Worm (Caenorhabditis elegans): ENCODE measurements around the gene maa-1.

maa-1 gene

ce11 chrIII:11816523-11817003 lies 5.8 kb downstream of the maa-1 start, which contains the start of gene C18D11.1:
Gene C18D11.1, plus strand, starts transcription at chrIII:11816573.
- TF ChIP-seq mep-1 (tag; optimal IDR thresholded peaks at IDR 0.05): no peak
- no peak for TF ChIP-seq ces-1 (GFP tag; optimal IDR thresholded peaks at IDR 0.05)
- TF ChIP-seq unc-62 (GFP tag; optimal IDR thresholded peaks at IDR 0.05): peak; percentile 60
- TF ChIP-seq hlh-1 (tag; optimal IDR thresholded peaks at IDR 0.05): no peak
- no peak for TF ChIP-seq ceh-43 (GFP tag; optimal IDR thresholded peaks at IDR 0.05)
- TF ChIP-seq tbx-8 (GFP tag; optimal IDR thresholded peaks at IDR 0.05): no peak
- no peak for TF ChIP-seq flh-1 (GFP tag; optimal IDR thresholded peaks at IDR 0.05)

ce11 chrIII:11814653-11815052 lies 7.7 kb downstream of the maa-1 start:
- TF ChIP-seq ceh-39 (tag; optimal IDR thresholded peaks at IDR 0.05) (no peak), blmp-1 (tag; optimal IDR thresholded peaks at IDR 0.05) (peak; percentile 58)

- TF ChIP-seq blmp-1 (tag; optimal IDR thresholded peaks at IDR 0.05): peak; percentile 10
- no peak for TF ChIP-seq ceh-39 (tag; optimal IDR thresholded peaks at IDR 0.05)
Measured at ce11 chrIII:11811839-11812238, 10.5 kb downstream of the maa-1 start.

- TF ChIP-seq mab-5 (tag; optimal IDR thresholded peaks at IDR 0.05): no peak
- TF ChIP-seq drap-1 (GFP tag; optimal IDR thresholded peaks at IDR 0.05): no peak
- no peak for TF ChIP-seq mep-1 (tag; optimal IDR thresholded peaks at IDR 0.05)
- no peak for TF ChIP-seq blmp-1 (tag; optimal IDR thresholded peaks at IDR 0.05)
- no peak for TF ChIP-seq elt-1 (tag; optimal IDR thresholded peaks at IDR 0.05; ENCODE audit: borderline replicate concordance, insufficient read depth)
- TF ChIP-seq ceh-39 (tag; optimal IDR thresholded peaks at IDR 0.05): no peak
- TF ChIP-seq unc-62 (GFP tag; optimal IDR thresholded peaks at IDR 0.05): no peak
- no peak for TF ChIP-seq sptf-1 (tag; optimal IDR thresholded peaks at IDR 0.05)
- TF ChIP-seq sem-2 (GFP tag; optimal IDR thresholded peaks at IDR 0.05): no peak
- TF ChIP-seq unc-39 (tag; optimal IDR thresholded peaks at IDR 0.05): no peak
- TF ChIP-seq nhr-76 (tag; optimal IDR thresholded peaks at IDR 0.05): no peak
- no peak for TF ChIP-seq M03D4.4 (tag; optimal IDR thresholded peaks at IDR 0.05)
- TF ChIP-seq pha-4 (tag; optimal IDR thresholded peaks at IDR 0.05): no peak
- TF ChIP-seq nhr-237 (tag; optimal IDR thresholded peaks at IDR 0.05): no peak
- no peak for TF ChIP-seq flh-1 (GFP tag; optimal IDR thresholded peaks at IDR 0.05)
Measured at ce11 chrIII:11810447-11810846, 11.9 kb downstream of the maa-1 start, which contains the start of gene C18D11.6. Gene C18D11.6, plus strand, starts transcription at chrIII:11810556.

ce11 chrIII:11808818-11809217 lies 13.5 kb downstream of the maa-1 start, which contains the start of gene C18D11.9:
Gene C18D11.9, plus strand, starts transcription at chrIII:11809118.
- TF ChIP-seq nhr-2 (tag; optimal IDR thresholded peaks at IDR 0.05) (no peak), bed-3 (GFP tag; optimal IDR thresholded peaks at IDR 0.05) (no peak), lsy-2 (tag; optimal IDR thresholded peaks at IDR 0.05) (no peak), snpc-4 (tag; optimal IDR thresholded peaks at IDR 0.05) (no peak), nhr-28 (tag; optimal IDR thresholded peaks at IDR 0.05) (no peak), tbx-8 (GFP tag; optimal IDR thresholded peaks at IDR 0.05) (no peak)

- TF ChIP-seq mab-5 (tag; optimal IDR thresholded peaks at IDR 0.05): no peak
- TF ChIP-seq nhr-2 (tag; optimal IDR thresholded peaks at IDR 0.05): no peak
- TF ChIP-seq snpc-4 (tag; optimal IDR thresholded peaks at IDR 0.05): no peak
- TF ChIP-seq sem-2 (GFP tag; optimal IDR thresholded peaks at IDR 0.05): no peak
- no peak for TF ChIP-seq hlh-1 (tag; optimal IDR thresholded peaks at IDR 0.05)
- no peak for TF ChIP-seq nhr-28 (tag; optimal IDR thresholded peaks at IDR 0.05)
- TF ChIP-seq ces-1 (GFP tag; optimal IDR thresholded peaks at IDR 0.05): no peak
- TF ChIP-seq zip-8 (tag; optimal IDR thresholded peaks at IDR 0.05): no peak
- no peak for TF ChIP-seq nhr-12 (tag; optimal IDR thresholded peaks at IDR 0.05)
- TF ChIP-seq M03D4.4 (tag; optimal IDR thresholded peaks at IDR 0.05): no peak
Measured at ce11 chrIII:11807418-11807817, 14.9 kb downstream of the maa-1 start, which contains the start of gene C18D11.10. Gene C18D11.10, plus strand, starts transcription at chrIII:11807718.

- TF ChIP-seq unc-120 (tag; optimal IDR thresholded peaks at IDR 0.05; ENCODE audit: poor library complexity, severe bottlenecking): no peak
Measured at ce11 chrIII:11806695-11807094, 15.6 kb downstream of the maa-1 start, which contains the start of gene C18D11.7. Gene C18D11.7, minus strand, starts transcription at chrIII:11806795.
